Fruit fly (Drosophila melanogaster) whole organism, embryonic: ENCODE results near the gene CG4218.

ENCODE experiments used
- Aef1 ChIP-seq: fragments of 200-800 bp; sonication (Bioruptor generic); IDR thresholded peaks from 3 replicates; pipeline ENCODE4 v1.3.6; 2022; ENCODE audit warnings: missing biosample characterization, missing genetic modification characterization
- Atf3 ChIP-seq: fragments of 200-800 bp; sonication (Bioruptor generic); optimal IDR thresholded peaks from 3 replicates; lab custom pipeline; 2016; ENCODE audit warnings: missing biosample characterization, missing genetic modification characterization
- C15 ChIP-seq: fragments of 200-800 bp; sonication (Bioruptor generic); IDR thresholded peaks from 3 replicates; pipeline ENCODE4 v1.3.6; 2022; ENCODE audit warnings: missing biosample characterization, missing genetic modification characterization
- CG1024 ChIP-seq: fragments of 200-800 bp; sonication (Bioruptor generic); IDR thresholded peaks from 2 replicates; pipeline ENCODE4 v1.3.6; 2022; ENCODE audit warnings: missing biosample characterization, missing genetic modification characterization
- CG10654 ChIP-seq: fragments of 200-800 bp; sonication (Bioruptor generic); optimal IDR thresholded peaks from 2 replicates; lab custom pipeline; 2016; ENCODE audit warnings: missing biosample characterization, missing genetic modification characterization
- CG12236 ChIP-seq: fragments of 200-800 bp; sonication (Bioruptor generic); optimal IDR thresholded peaks from 2 replicates; lab custom pipeline; 2016; ENCODE audit warnings: missing biosample characterization, missing genetic modification characterization
- CG13424 ChIP-seq: fragments of 200-800 bp; sonication (Bioruptor generic); optimal IDR thresholded peaks from 2 replicates; lab custom pipeline; 2019; ENCODE audit warnings: missing biosample characterization, mild to moderate bottlenecking, missing genetic modification characterization, moderate library complexity
- CG15269 ChIP-seq: fragments of 200-800 bp; sonication (Bioruptor generic); optimal IDR thresholded peaks from 2 replicates; lab custom pipeline; 2018; ENCODE audit warnings: missing biosample characterization, mild to moderate bottlenecking, missing genetic modification characterization, moderate library complexity
- CG15479 ChIP-seq: fragments of 200-800 bp; sonication (Bioruptor generic); optimal IDR thresholded peaks from 3 replicates; lab custom pipeline; 2019; ENCODE audit warnings: missing biosample characterization, mild to moderate bottlenecking, missing genetic modification characterization, moderate library complexity
- CG18599 ChIP-seq: fragments of 200-800 bp; sonication (Bioruptor generic); optimal IDR thresholded peaks from 3 replicates; lab custom pipeline; 2017; ENCODE audit warnings: missing biosample characterization, missing genetic modification characterization, mild to moderate bottlenecking, moderate library complexity, missing genetic modification reagents
- CG2678 ChIP-seq: fragments of 200-800 bp; sonication (Bioruptor generic); optimal IDR thresholded peaks from 3 replicates; lab custom pipeline; 2019; ENCODE audit warnings: missing biosample characterization, mild to moderate bottlenecking, missing genetic modification characterization, moderate library complexity
- CG2889 ChIP-seq: fragments of 200-800 bp; sonication (Bioruptor generic); IDR thresholded peaks from 3 replicates; pipeline ENCODE4 v1.3.6; 2022; ENCODE audit warnings: missing biosample characterization, missing genetic modification characterization
- CG31224 ChIP-seq: fragments of 200-800 bp; sonication (Bioruptor generic); IDR thresholded peaks from 2 replicates; pipeline ENCODE4 v1.3.6; 2022; ENCODE audit warnings: missing biosample characterization, missing genetic modification characterization
- CG6175 ChIP-seq: fragments of 200-800 bp; sonication (Bioruptor generic); IDR thresholded peaks from 3 replicates; pipeline ENCODE4 v1.3.6; 2022; ENCODE audit warnings: missing biosample characterization, missing genetic modification characterization
- CG6254 ChIP-seq: fragments of 200-800 bp; sonication (Bioruptor generic); optimal IDR thresholded peaks from 3 replicates; lab custom pipeline; 2017; ENCODE audit warnings: mild to moderate bottlenecking, missing biosample characterization, missing genetic modification reagents, missing genetic modification characterization
- CG7372 ChIP-seq: fragments of 200-800 bp; sonication (Bioruptor generic); IDR thresholded peaks from 2 replicates; pipeline ENCODE4 v1.3.6; 2022; ENCODE audit warnings: missing biosample characterization, missing genetic modification characterization
- CG9609 ChIP-seq: fragments of 200-800 bp; sonication (Bioruptor generic); optimal IDR thresholded peaks from 3 replicates; lab custom pipeline; 2016; ENCODE audit warnings: missing biosample characterization, missing genetic modification characterization
- Chrac-16 ChIP-seq: fragments of 200-800 bp; sonication (Bioruptor generic); optimal IDR thresholded peaks from 3 replicates; lab custom pipeline; 2016; ENCODE audit warnings: missing biosample characterization, missing genetic modification characterization
- Dad ChIP-seq: fragments of 200-800 bp; sonication (Bioruptor generic); optimal IDR thresholded peaks from 3 replicates; lab custom pipeline; 2016; ENCODE audit warnings: missing biosample characterization, missing genetic modification characterization
- Dek ChIP-seq: fragments of 200-800 bp; sonication (Bioruptor generic); optimal IDR thresholded peaks from 3 replicates; lab custom pipeline; 2019; ENCODE audit warnings: missing biosample characterization, mild to moderate bottlenecking, missing genetic modification characterization, moderate library complexity
- Dll ChIP-seq: fragments of 200-800 bp; sonication (Bioruptor generic); IDR thresholded peaks from 4 replicates; pipeline ENCODE4 v1.3.6; 2022; ENCODE audit warnings: missing biosample characterization, missing genetic modification characterization; ENCODE audit not compliant: partially characterized antibody
- Dp ChIP-seq: fragments of 200-800 bp; sonication (Bioruptor generic); optimal IDR thresholded peaks from 2 replicates; lab custom pipeline; 2018; ENCODE audit warnings: missing biosample characterization, mild to moderate bottlenecking, missing genetic modification characterization, moderate library complexity
- Elba2 ChIP-seq: fragments of 200-800 bp; sonication (Bioruptor generic); optimal IDR thresholded peaks from 3 replicates; lab custom pipeline; 2016; ENCODE audit warnings: missing biosample characterization, missing genetic modification characterization
- Fer3 ChIP-seq: fragments of 200-800 bp; sonication (Bioruptor generic); optimal IDR thresholded peaks from 2 replicates; lab custom pipeline; 2018; ENCODE audit warnings: missing biosample characterization, mild to moderate bottlenecking, missing genetic modification characterization, moderate library complexity
- Hr78 ChIP-seq, 2 experiments: fragments of 200-800 bp in 1 of 2; fragments of >200 bp in 1 of 2; sonication (Bioruptor generic) in 1 of 2; optimal IDR thresholded peaks; 2 replicates each; lab custom pipeline; 2017 to 2019; ENCODE audit warnings: missing biosample characterization in 2 of 2, missing genetic modification characterization in 2 of 2, mild to moderate bottlenecking in 1 of 2, moderate library complexity in 1 of 2
- Hsf ChIP-seq: fragments of 200-800 bp; sonication (Bioruptor generic); optimal IDR thresholded peaks from 3 replicates; lab custom pipeline; 2016; ENCODE audit warnings: missing biosample characterization, missing genetic modification characterization
- Kr ChIP-seq: fragments of 200-800 bp; sonication (Bioruptor generic); optimal IDR thresholded peaks from 2 replicates; lab custom pipeline; 2017; ENCODE audit warnings: missing biosample characterization, mild to moderate bottlenecking, missing genetic modification characterization
- Meics ChIP-seq: fragments of 200-800 bp; sonication (Bioruptor generic); optimal IDR thresholded peaks from 2 replicates; lab custom pipeline; 2017; ENCODE audit warnings: missing biosample characterization, mild to moderate bottlenecking, missing genetic modification characterization
- NfI ChIP-seq: fragments of 200-800 bp; sonication (Bioruptor generic); optimal IDR thresholded peaks from 3 replicates; lab custom pipeline; 2018; ENCODE audit warnings: missing biosample characterization, mild to moderate bottlenecking, missing genetic modification characterization, moderate library complexity
- Pdp1 ChIP-seq, 2 experiments: fragments of 200-800 bp; sonication (Bioruptor generic); optimal IDR thresholded peaks; 3 replicates each; lab custom pipeline; 2016; ENCODE audit warnings: missing biosample characterization in 2 of 2, missing genetic modification characterization in 2 of 2, mild to moderate bottlenecking in 1 of 2, moderate library complexity in 1 of 2
- bbx ChIP-seq: fragments of 200-800 bp; sonication (Bioruptor generic); IDR thresholded peaks from 2 replicates; pipeline ENCODE4 v1.3.6; 2022; ENCODE audit warnings: missing biosample characterization, missing genetic modification characterization; ENCODE audit not compliant: partially characterized antibody
- bcd ChIP-seq: fragments of 200-800 bp; sonication (Bioruptor generic); optimal IDR thresholded peaks from 2 replicates; lab custom pipeline; 2017; ENCODE audit warnings: missing biosample characterization, mild to moderate bottlenecking, missing genetic modification characterization
- chm ChIP-seq: fragments of 200-800 bp; sonication (Bioruptor generic); IDR thresholded peaks from 2 replicates; pipeline ENCODE4 v1.3.6; 2022; ENCODE audit warnings: missing biosample characterization, missing genetic modification characterization
- croc ChIP-seq: fragments of 200-800 bp; sonication (Bioruptor generic); conservative IDR thresholded peaks from 3 replicates; pipeline ENCODE4 v1.3.6; 2022; ENCODE audit warnings: missing biosample characterization, missing genetic modification characterization
- dmrt99B ChIP-seq: fragments of 200-800 bp; sonication (Bioruptor generic); optimal IDR thresholded peaks from 2 replicates; lab custom pipeline; 2018; ENCODE audit warnings: missing biosample characterization, mild to moderate bottlenecking, missing genetic modification characterization, moderate library complexity
- gcm2 ChIP-seq: fragments of 200-800 bp; sonication (Bioruptor generic); optimal IDR thresholded peaks from 2 replicates; lab custom pipeline; 2016; ENCODE audit warnings: missing biosample characterization, missing genetic modification characterization
- grn ChIP-seq: fragments of 200-800 bp; sonication (Bioruptor generic); optimal IDR thresholded peaks from 3 replicates; lab custom pipeline; 2017; ENCODE audit warnings: missing biosample characterization, missing genetic modification characterization
- kay ChIP-seq: fragments of 200-800 bp; sonication (Bioruptor generic); optimal IDR thresholded peaks from 2 replicates; lab custom pipeline; 2016; ENCODE audit warnings: missing biosample characterization, missing genetic modification characterization
- ken ChIP-seq: fragments of 200-800 bp; sonication (Bioruptor generic); IDR thresholded peaks from 3 replicates; pipeline ENCODE4 v1.3.6; 2022; ENCODE audit warnings: missing biosample characterization, missing genetic modification characterization
- p53 ChIP-seq: fragments of 200-800 bp; sonication (Bioruptor generic); optimal IDR thresholded peaks from 2 replicates; lab custom pipeline; 2016; ENCODE audit warnings: missing biosample characterization, missing genetic modification characterization
- phol ChIP-seq: fragments of 200-800 bp; sonication (Bioruptor generic); optimal IDR thresholded peaks from 3 replicates; lab custom pipeline; 2018; ENCODE audit warnings: missing biosample characterization, mild to moderate bottlenecking, missing genetic modification characterization, moderate library complexity
- pita ChIP-seq: fragments of 200-800 bp; sonication (Bioruptor generic); optimal IDR thresholded peaks from 2 replicates; lab custom pipeline; 2017; ENCODE audit warnings: missing biosample characterization, mild to moderate bottlenecking, missing genetic modification characterization
- psq ChIP-seq: fragments of 200-800 bp; sonication (Bioruptor generic); optimal IDR thresholded peaks from 2 replicates; lab custom pipeline; 2017; ENCODE audit warnings: missing biosample characterization, missing genetic modification characterization
- run ChIP-seq: fragments of 200-800 bp; sonication (Bioruptor generic); optimal IDR thresholded peaks from 3 replicates; lab custom pipeline; 2018; ENCODE audit warnings: missing biosample characterization, mild to moderate bottlenecking, missing genetic modification characterization
- sens-2 ChIP-seq: fragments of 200-800 bp; sonication (Bioruptor generic); IDR thresholded peaks from 2 replicates; pipeline ENCODE4 v1.3.6; 2022; ENCODE audit warnings: missing biosample characterization, missing genetic modification characterization
- sqz ChIP-seq: fragments of 200-800 bp; sonication (Bioruptor generic); optimal IDR thresholded peaks from 3 replicates; lab custom pipeline; 2018; ENCODE audit warnings: missing biosample characterization, mild to moderate bottlenecking, missing genetic modification characterization
- toy ChIP-seq: fragments of 200-800 bp; sonication (Bioruptor generic); IDR thresholded peaks from 2 replicates; pipeline ENCODE4 v1.3.6; 2022; ENCODE audit warnings: missing biosample characterization, missing genetic modification characterization
- wdn ChIP-seq: fragments of 200-800 bp; sonication (Bioruptor generic); IDR thresholded peaks from 2 replicates; pipeline ENCODE4 v1.3.6; 2022; ENCODE audit warnings: missing biosample characterization, missing genetic modification characterization
- z ChIP-seq: fragments of 200-800 bp; sonication (Bioruptor generic); IDR thresholded peaks from 3 replicates; pipeline ENCODE4 v1.3.6; 2022; ENCODE audit warnings: missing biosample characterization, missing genetic modification characterization
- zfh1 ChIP-seq: fragments of 200-800 bp; sonication (Bioruptor generic); IDR thresholded peaks from 3 replicates; pipeline ENCODE4 v1.3.6; 2022; ENCODE audit warnings: missing biosample characterization, missing genetic modification characterization

The CG4218 gene

DNA sequence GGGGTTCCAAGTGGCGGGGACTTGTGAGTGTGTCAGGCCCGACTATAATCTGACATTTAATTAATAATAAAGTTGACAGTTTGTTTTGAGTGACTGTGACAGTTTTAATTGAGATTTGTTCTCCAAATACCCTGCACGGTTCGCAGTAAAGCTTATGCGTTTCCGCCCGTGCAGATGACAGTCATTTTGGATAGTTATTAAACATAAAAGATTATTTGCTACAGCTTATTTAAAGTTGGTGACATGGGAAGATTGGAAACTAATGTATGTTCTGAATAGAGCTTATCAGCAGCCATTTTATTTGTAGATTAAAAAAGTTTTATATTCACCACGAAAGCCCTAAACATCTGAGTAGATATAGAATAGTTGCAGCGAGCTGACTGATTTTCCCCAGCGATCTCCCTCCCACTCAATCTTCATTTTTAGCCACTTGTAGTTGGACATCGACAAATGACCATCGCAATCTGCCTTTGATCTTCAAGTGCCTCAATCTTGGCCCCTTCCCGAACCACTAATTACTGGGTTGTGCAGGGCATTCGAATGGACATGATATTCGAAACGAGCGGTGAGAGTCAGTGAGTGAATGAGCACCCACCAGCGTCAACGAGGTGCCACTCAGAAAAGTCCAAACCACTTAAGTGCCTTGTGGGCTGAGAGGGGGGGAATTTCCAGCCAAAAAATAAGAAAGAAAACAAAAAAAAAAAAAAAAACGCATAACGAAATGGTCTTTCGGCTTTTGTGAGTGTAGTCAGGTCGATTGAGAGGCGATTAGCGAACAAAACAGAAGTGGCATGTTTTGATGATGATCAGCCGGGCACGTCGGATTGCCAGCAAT, 15.3 kb downstream of the CG4218 start (continued):
- TF ChIP-seq CG15269 (tag; lab: Kevin White, UChicago), result no peak
- TF ChIP-seq bbx (GFP tag; lab: Robert Waterston, UW), result no peak
- no peak for TF ChIP-seq CG13424 (tag; lab: Kevin White, UChicago)
- TF ChIP-seq wdn, result no peak
- no peak for TF ChIP-seq CG2889
- TF ChIP-seq Kr (GFP tag; lab: Kevin White, UChicago), result no peak
- no peak for TF ChIP-seq CG31224
- no peak for TF ChIP-seq gcm2 (GFP tag; lab: Kevin White, UChicago)
- no peak for TF ChIP-seq Atf3 (GFP tag; lab: Kevin White, UChicago)
- no peak for TF ChIP-seq sens-2 (GFP tag; lab: Robert Waterston, UW)
- TF ChIP-seq zfh1 (GFP tag; lab: Robert Waterston, UW), result no peak
- TF ChIP-seq toy, result no peak
- no peak for TF ChIP-seq Hsf (GFP tag; lab: Kevin White, UChicago)
- TF ChIP-seq Meics, result no peak
- peak; percentile 82 for TF ChIP-seq grn (GFP tag; lab: Kevin White, UChicago)
- TF ChIP-seq Hr78 (GFP tag; optimal IDR thresholded peaks at IDR 0.05; lab: Kevin White, UChicago), result no peak
- no peak for TF ChIP-seq CG9609 (GFP tag; lab: Kevin White, UChicago)
- TF ChIP-seq kay (GFP tag; lab: Kevin White, UChicago), result no peak
- TF ChIP-seq CG1024 (GFP tag; lab: Robert Waterston, UW), result no peak
- TF ChIP-seq CG12236 (GFP tag; lab: Kevin White, UChicago), result no peak
- no peak for TF ChIP-seq CG7372 (GFP tag; lab: Robert Waterston, UW)
- no peak for TF ChIP-seq phol (tag; lab: Kevin White, UChicago)
- peak in 1 of 2 experiments; percentile 27 for TF ChIP-seq Pdp1 (GFP tag; optimal IDR thresholded peaks at IDR 0.05; lab: Kevin White, UChicago)
- TF ChIP-seq CG2678 (tag; lab: Kevin White, UChicago), result peak; percentile 0
- TF ChIP-seq dmrt99B, result no peak
- TF ChIP-seq Dp (GFP tag; lab: Kevin White, UChicago), result no peak
- TF ChIP-seq run, result peak; percentile 25
- no peak for TF ChIP-seq Chrac-16 (GFP tag; lab: Kevin White, UChicago)
- TF ChIP-seq chm (GFP tag; lab: Robert Waterston, UW), result no peak
- no peak for TF ChIP-seq CG6175 (GFP tag; lab: Robert Waterston, UW)
- no peak for TF ChIP-seq CG6254 (GFP tag; lab: Kevin White, UChicago)
- TF ChIP-seq sqz (GFP tag; lab: Kevin White, UChicago), result peak; percentile 54
- no peak for TF ChIP-seq psq (GFP tag; lab: Kevin White, UChicago)
- no peak for TF ChIP-seq croc (GFP tag; lab: Robert Waterston, UW)
- TF ChIP-seq pita (GFP tag; lab: Kevin White, UChicago), result no peak
- TF ChIP-seq C15 (GFP tag; lab: Robert Waterston, UW), result no peak
- no peak for TF ChIP-seq CG18599 (GFP tag; lab: Kevin White, UChicago)
- TF ChIP-seq CG15479 (GFP tag; lab: Kevin White, UChicago), result no peak
- TF ChIP-seq Dek (tag; lab: Kevin White, UChicago), result no peak
- TF ChIP-seq Fer3 (tag; lab: Kevin White, UChicago), result no peak
- TF ChIP-seq bcd, result no peak
- TF ChIP-seq z, result peak; percentile 91
- no peak for TF ChIP-seq Aef1
- no peak for TF ChIP-seq Elba2 (GFP tag; lab: Kevin White, UChicago)
- TF ChIP-seq ken, result no peak
- TF ChIP-seq NfI (GFP tag; lab: Kevin White, UChicago), result no peak
- TF ChIP-seq p53 (GFP tag; lab: Kevin White, UChicago), result no peak
- TF ChIP-seq CG10654 (GFP tag; lab: Kevin White, UChicago), result no peak
- TF ChIP-seq Dad, result no peak
- no peak for TF ChIP-seq Dll (GFP tag; lab: Robert Waterston, UW)
